Fruit fly (Drosophila melanogaster): ENCODE results near the gene CG16727.

- TF ChIP-seq Snoo (tag; optimal IDR thresholded peaks at IDR 0.05) = no peak
- no peak for TF ChIP-seq CG10348 (GFP tag; IDR thresholded peaks at IDR 0.05)
- no peak for TF ChIP-seq CG17806 (tag; optimal IDR thresholded peaks at IDR 0.05)
- no peak for TF ChIP-seq CG12605 (GFP tag; IDR thresholded peaks at IDR 0.05)
- no peak for TF ChIP-seq CG4496 (GFP tag; IDR thresholded peaks at IDR 0.05)
- no peak for TF ChIP-seq CG9948 (tag; optimal IDR thresholded peaks at IDR 0.05)
Observed at dm6 chr3R:19602996-19603395, 10.2 kb upstream of the CG16727 start, which contains the start of gene CG7342.

Measured in whole organism, pupa.